Worm (Caenorhabditis elegans) whole organism, young adult: ENCODE results near the gene M01F1.8.

ENCODE experiments used
- K11D2.4 ChIP-seq: fragments of 200-800 bp; sonication (Bioruptor generic); IDR thresholded peaks from 2 replicates; pipeline ENCODE4 v1.3.6; 2022; ENCODE audit warnings: missing genetic modification reagents, missing genetic modification characterization, missing compliant biosample characterization
- T07F8.4 ChIP-seq: sonication (generic microtip); optimal IDR thresholded peaks from 2 replicates; lab custom pipeline; 2016; ENCODE audit warnings: mild to moderate bottlenecking, missing genetic modification characterization, moderate library complexity, missing compliant biosample characterization
- chd-7 ChIP-seq: sonication (generic microtip); optimal IDR thresholded peaks from 2 replicates; lab custom pipeline; 2016; ENCODE audit warnings: mild to moderate bottlenecking, missing genetic modification characterization, moderate library complexity, missing compliant biosample characterization
- egl-44 ChIP-seq: fragments of 200-800 bp; sonication (Bioruptor generic); IDR thresholded peaks from 2 replicates; pipeline ENCODE4 v1.3.6; 2022; ENCODE audit warnings: missing genetic modification reagents, missing genetic modification characterization, missing compliant biosample characterization
- nhr-120 ChIP-seq: fragments of 200-800 bp; sonication (Bioruptor generic); IDR thresholded peaks from 2 replicates; pipeline ENCODE4 v1.3.6; 2022; ENCODE audit warnings: missing genetic modification characterization, missing compliant biosample characterization
- snpc-4 ChIP-seq, 5 experiments: fragments of 150-350 bp in 1 of 5; sonication (generic microtip) in 4 of 5; optimal IDR thresholded peaks; 2 replicates each; lab custom pipeline; 2014 to 2018; ENCODE audit warnings: missing genetic modification characterization in 5 of 5, missing biosample characterization in 3 of 5, antibody characterized with exemption in 2 of 5, mild to moderate bottlenecking in 2 of 5, missing compliant biosample characterization in 2 of 5, missing genotype in 2 of 5, moderate library complexity in 2 of 5, missing genetic modification reagents in 1 of 5
- somi-1 ChIP-seq: fragments of 200-800 bp; sonication (Bioruptor generic); optimal IDR thresholded peaks from 2 replicates; lab custom pipeline; 2018; ENCODE audit warnings: mild to moderate bottlenecking, missing genetic modification characterization, missing compliant biosample characterization

- no peak for TF ChIP-seq somi-1
- no peak for TF ChIP-seq nhr-120 (GFP tag; lab: Robert Waterston, UW)
- TF ChIP-seq chd-7 (tag; lab: Kevin White, UChicago) = no peak
- no peak for TF ChIP-seq K11D2.4 (GFP tag; lab: Robert Waterston, UW)
- no peak for TF ChIP-seq egl-44
- TF ChIP-seq snpc-4 (GFP tag; optimal IDR thresholded peaks at IDR 0.05; lab: Kevin White, UChicago) = no peak
- TF ChIP-seq snpc-4 (tag; optimal IDR thresholded peaks at IDR 0.05; lab: Kevin White, UChicago) = no peak
- no peak for TF ChIP-seq T07F8.4 (tag; lab: Kevin White, UChicago)
Measured at ce11 chrIII:3487133-3487532, 15.2 kb downstream of the M01F1.8 start.
